Worm (Caenorhabditis elegans) whole organism, L2 larva: ENCODE results near the gene T22C8.3.

Source experiments
- C34F6.9 ChIP-seq: fragments of 150-350 bp; optimal IDR thresholded peaks from 2 replicates; lab custom pipeline; 2014; ENCODE audit warnings: missing biosample characterization, missing genetic modification characterization
- R02D3.7 ChIP-seq: fragments of 150-350 bp; optimal IDR thresholded peaks from 2 replicates; lab custom pipeline; 2014; ENCODE audit warnings: missing biosample characterization, missing genetic modification characterization
- alr-1 ChIP-seq: fragments of 150-350 bp; optimal IDR thresholded peaks from 2 replicates; lab custom pipeline; 2014; ENCODE audit warnings: missing biosample characterization, missing genetic modification characterization
- aly-2 ChIP-seq: fragments of 150-350 bp; optimal IDR thresholded peaks from 2 replicates; lab custom pipeline; 2014; ENCODE audit warnings: missing biosample characterization, missing genetic modification characterization
- ceh-16 ChIP-seq: fragments of 150-350 bp; optimal IDR thresholded peaks from 2 replicates; lab custom pipeline; 2014; ENCODE audit warnings: missing biosample characterization, missing genetic modification characterization
- ceh-82 ChIP-seq: fragments of 150-350 bp; optimal IDR thresholded peaks from 2 replicates; lab custom pipeline; 2014; ENCODE audit warnings: missing biosample characterization, missing genetic modification characterization
- crh-2 ChIP-seq: sonication (generic microtip); optimal IDR thresholded peaks from 2 replicates; lab custom pipeline; 2017; ENCODE audit warnings: missing biosample characterization, missing genetic modification characterization
- dmd-4 ChIP-seq: sonication (generic microtip); optimal IDR thresholded peaks from 2 replicates; lab custom pipeline; 2017; ENCODE audit warnings: missing biosample characterization, missing genetic modification characterization
- egl-27 ChIP-seq: sonication (generic microtip); optimal IDR thresholded peaks from 3 replicates; lab custom pipeline; 2017; ENCODE audit warnings: missing biosample characterization, missing genetic modification reagents, missing genetic modification characterization
- elt-1 ChIP-seq: fragments of 150-350 bp; optimal IDR thresholded peaks from 2 replicates; lab custom pipeline; 2014; ENCODE audit warnings: missing biosample characterization, missing genetic modification characterization
- elt-3 ChIP-seq: sonication (generic microtip); optimal IDR thresholded peaks from 2 replicates; lab custom pipeline; 2017; ENCODE audit warnings: missing biosample characterization, missing genetic modification characterization
- fos-1 ChIP-seq: fragments of 150-350 bp; optimal IDR thresholded peaks from 2 replicates; lab custom pipeline; 2014; ENCODE audit warnings: missing biosample characterization, missing genetic modification characterization
- gmeb-1 ChIP-seq: fragments of 150-350 bp; optimal IDR thresholded peaks from 2 replicates; lab custom pipeline; 2014; ENCODE audit warnings: missing biosample characterization, missing genetic modification characterization
- lin-13 ChIP-seq: fragments of 150-350 bp; optimal IDR thresholded peaks from 2 replicates; lab custom pipeline; 2014; ENCODE audit warnings: missing biosample characterization, missing genetic modification reagents, missing genetic modification characterization
- lin-39 ChIP-seq: fragments of 150-350 bp; optimal IDR thresholded peaks from 2 replicates; lab custom pipeline; 2014; ENCODE audit warnings: missing biosample characterization, missing genetic modification reagents, missing genetic modification characterization
- lsy-2 ChIP-seq, 2 experiments: fragments of 150-350 bp in 1 of 2; sonication (generic microtip) in 1 of 2; optimal IDR thresholded peaks; 2 replicates each; lab custom pipeline; 2014 to 2017; ENCODE audit warnings: missing biosample characterization in 2 of 2, missing genetic modification characterization in 2 of 2
- mab-5 ChIP-seq: fragments of 150-350 bp; optimal IDR thresholded peaks from 2 replicates; lab custom pipeline; 2014; ENCODE audit warnings: missing biosample characterization, missing genetic modification characterization
- mdl-1 ChIP-seq, 2 experiments: fragments of 150-350 bp in 1 of 2; sonication (generic microtip) in 1 of 2; optimal IDR thresholded peaks; 2 replicates each; lab custom pipeline; 2017; ENCODE audit warnings: missing biosample characterization in 2 of 2, missing genetic modification characterization in 2 of 2
- nhr-12 ChIP-seq: fragments of 150-350 bp; optimal IDR thresholded peaks from 2 replicates; lab custom pipeline; 2014; ENCODE audit warnings: missing biosample characterization, missing genetic modification characterization
- nhr-21 ChIP-seq: fragments of 150-350 bp; optimal IDR thresholded peaks from 2 replicates; lab custom pipeline; 2014; ENCODE audit warnings: missing biosample characterization, missing genetic modification characterization
- nhr-23 ChIP-seq: fragments of 150-350 bp; optimal IDR thresholded peaks from 2 replicates; lab custom pipeline; 2014; ENCODE audit warnings: missing biosample characterization, missing genetic modification reagents, missing genetic modification characterization
- nhr-25 ChIP-seq: fragments of 150-350 bp; sonication (generic microtip); optimal IDR thresholded peaks from 3 replicates; lab custom pipeline; 2014; ENCODE audit warnings: missing biosample characterization, missing genetic modification characterization
- nhr-6 ChIP-seq: fragments of 150-350 bp; optimal IDR thresholded peaks from 2 replicates; lab custom pipeline; 2014; ENCODE audit warnings: missing biosample characterization, missing genetic modification characterization
- peb-1 ChIP-seq: fragments of 150-350 bp; optimal IDR thresholded peaks from 2 replicates; lab custom pipeline; 2014; ENCODE audit warnings: missing biosample characterization, missing genetic modification characterization
- sem-4 ChIP-seq: fragments of 150-350 bp; optimal IDR thresholded peaks from 2 replicates; lab custom pipeline; 2014; ENCODE audit warnings: missing biosample characterization, missing genetic modification reagents, missing genetic modification characterization
- sma-3 ChIP-seq: sonication (generic microtip); optimal IDR thresholded peaks from 2 replicates; lab custom pipeline; 2016; ENCODE audit warnings: missing genetic modification reagents, missing genetic modification characterization, missing compliant biosample characterization
- sma-9 ChIP-seq, 2 experiments: fragments of 150-350 bp in 1 of 2; sonication (generic microtip) in 1 of 2; optimal IDR thresholded peaks; 2 replicates each; lab custom pipeline; 2014 to 2016; ENCODE audit warnings: missing genetic modification characterization in 2 of 2, mild to moderate bottlenecking in 1 of 2, missing biosample characterization in 1 of 2, missing compliant biosample characterization in 1 of 2, missing genetic modification reagents in 1 of 2, moderate library complexity in 1 of 2
- snpc-4 ChIP-seq: fragments of 150-350 bp; optimal IDR thresholded peaks from 2 replicates; lab custom pipeline; 2014; ENCODE audit warnings: missing biosample characterization, missing genetic modification characterization
- unc-55 ChIP-seq: fragments of 150-350 bp; sonication (generic microtip); optimal IDR thresholded peaks from 3 replicates; lab custom pipeline; 2014; ENCODE audit warnings: missing biosample characterization, missing genetic modification reagents, missing genetic modification characterization
- unc-62 ChIP-seq: fragments of 150-350 bp; optimal IDR thresholded peaks from 2 replicates; lab custom pipeline; 2014; ENCODE audit warnings: missing biosample characterization, missing genetic modification reagents, missing genetic modification characterization
- zag-1 ChIP-seq: fragments of 150-350 bp; optimal IDR thresholded peaks from 2 replicates; lab custom pipeline; 2014; ENCODE audit warnings: missing biosample characterization, missing genetic modification characterization
- ztf-1 ChIP-seq: fragments of 200-800 bp; sonication (Bioruptor generic); conservative IDR thresholded peaks from 2 replicates; pipeline ENCODE4 v1.3.6; 2022; ENCODE audit warnings: missing genetic modification characterization, missing compliant biosample characterization

Gene T22C8.3

DNA sequence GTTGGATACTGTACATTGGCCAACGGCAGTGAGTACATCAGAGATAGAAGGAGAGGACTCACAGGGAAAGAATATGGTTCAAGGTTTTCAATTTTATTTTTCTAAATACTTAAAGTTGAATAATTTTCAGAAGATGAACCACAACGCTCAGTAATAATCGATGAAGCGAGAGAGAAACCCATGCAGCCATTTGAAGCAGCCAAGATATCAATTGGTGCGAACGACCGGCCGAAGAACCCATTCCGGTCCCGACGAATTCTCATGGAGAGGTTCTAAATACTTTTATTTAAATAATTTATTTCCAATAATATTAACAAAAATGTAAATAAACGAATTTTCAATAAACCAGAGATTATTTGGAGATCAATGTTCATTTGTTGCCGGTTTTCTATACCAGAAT lies 21.6 kb downstream of the T22C8.3 start, which contains the start of gene pigg-1:
Gene pigg-1 (minus strand): TSS at position 101 of the 400 bp plus-strand sequence.
- TF ChIP-seq lin-39 (tag; lab: Kevin White, UChicago) = no peak
- TF ChIP-seq peb-1 (tag; lab: Kevin White, UChicago) = no peak
- no peak for TF ChIP-seq dmd-4 (tag; lab: Kevin White, UChicago)
- TF ChIP-seq ceh-16 = no peak
- no peak for TF ChIP-seq alr-1 (tag; lab: Kevin White, UChicago)
- TF ChIP-seq ztf-1 = no peak
- no peak for TF ChIP-seq elt-3 (tag; lab: Kevin White, UChicago)

- no peak for TF ChIP-seq alr-1 (tag; lab: Kevin White, UChicago)
- TF ChIP-seq lin-13 (GFP tag; lab: Kevin White, UChicago) = no peak
- no peak for TF ChIP-seq R02D3.7 (tag; lab: Kevin White, UChicago)
- no peak for TF ChIP-seq nhr-21 (tag; lab: Kevin White, UChicago)
- no peak for TF ChIP-seq nhr-25 (tag; lab: Kevin White, UChicago)
- TF ChIP-seq fos-1 (tag; lab: Kevin White, UChicago) = no peak
- no peak for TF ChIP-seq nhr-23 (tag; lab: Kevin White, UChicago)
- TF ChIP-seq snpc-4 = no peak
- TF ChIP-seq mdl-1 (tag; optimal IDR thresholded peaks at IDR 0.05; lab: Kevin White, UChicago) = no peak
- TF ChIP-seq elt-3 (tag; lab: Kevin White, UChicago) = no peak
- TF ChIP-seq sem-4 = no peak
- TF ChIP-seq aly-2 (tag; lab: Kevin White, UChicago) = no peak
- no peak for TF ChIP-seq mab-5
- TF ChIP-seq ceh-82 (tag; lab: Kevin White, UChicago) = no peak
- TF ChIP-seq C34F6.9 (tag; lab: Kevin White, UChicago) = no peak
- no peak for TF ChIP-seq sma-9 (GFP tag; optimal IDR thresholded peaks at IDR 0.05; lab: Kevin White, UChicago)
- no peak for TF ChIP-seq sma-9 (tag; optimal IDR thresholded peaks at IDR 0.05; lab: Kevin White, UChicago)
Observed at ce11 chrII:8599214-8599613, 22.6 kb downstream of the T22C8.3 start, which contains the start of gene F28C6.5. F28C6.5 (plus strand) TSS chrII:8599514.

DNA sequence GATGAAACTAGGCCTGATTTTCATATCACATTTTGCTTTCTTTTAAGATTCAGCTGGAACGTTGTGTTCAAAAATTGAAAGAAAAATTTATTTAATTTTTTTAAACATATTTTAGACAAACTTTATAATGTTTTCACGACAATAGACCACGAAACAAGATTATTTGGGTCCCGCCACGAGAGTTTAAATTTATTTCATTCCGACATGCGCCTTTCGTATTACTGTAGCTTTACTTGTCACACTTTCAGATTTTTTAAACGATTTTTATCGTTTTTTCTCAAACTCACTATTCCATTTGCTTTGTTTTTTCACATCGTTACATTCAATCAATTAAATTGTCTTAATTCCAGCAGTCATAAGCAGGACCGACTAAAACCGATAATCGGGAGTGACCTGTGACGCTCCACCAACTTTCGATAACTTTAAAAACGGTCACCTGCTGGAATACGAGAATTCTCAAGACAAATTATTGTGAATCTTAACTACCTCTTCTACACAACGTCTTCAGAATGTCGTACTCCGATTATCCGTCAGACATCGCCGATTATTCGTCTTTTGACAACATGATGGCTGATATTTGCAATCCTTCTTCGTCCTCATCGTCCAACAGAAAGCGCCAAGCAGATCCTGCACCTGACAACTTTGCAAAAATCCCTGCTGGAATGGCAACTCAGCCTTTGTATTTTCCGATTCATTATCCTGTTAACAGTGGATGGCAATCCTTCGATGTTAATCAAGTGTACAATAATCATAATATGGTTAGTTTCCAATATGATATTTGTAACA lies 27.8 kb downstream of the T22C8.3 start, which contains the start of gene aptf-3:
Gene aptf-3 (plus strand): TSS at position 351 of the 786 bp plus-strand sequence.
- TF ChIP-seq unc-55 (GFP tag; lab: Kevin White, UChicago) (no peak), sma-3 (no peak), unc-62 (GFP tag; lab: Kevin White, UChicago) (no peak), R02D3.7 (tag; lab: Kevin White, UChicago) (no peak), gmeb-1 (no peak), lin-39 (tag; lab: Kevin White, UChicago) (no peak), nhr-6 (no peak)

DNA sequence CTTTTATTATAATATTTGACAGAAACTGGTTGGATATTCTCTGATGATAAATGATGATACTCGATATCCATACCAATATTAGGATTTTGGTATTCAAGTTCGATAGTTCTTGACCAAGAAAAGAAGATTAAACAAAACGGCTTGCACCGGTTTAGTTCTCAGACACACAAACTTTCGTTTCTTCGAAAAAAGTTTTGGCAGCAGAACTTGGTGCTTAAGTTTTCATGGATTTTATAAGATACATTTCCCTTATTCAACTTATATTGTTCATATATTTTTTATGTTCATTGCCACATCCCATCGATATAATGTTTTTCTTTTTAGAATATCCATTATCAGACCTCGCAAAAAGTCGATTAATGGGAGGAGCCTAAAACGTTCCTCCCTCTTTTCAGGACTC lies 31.1 kb downstream of the T22C8.3 start, which contains the start of gene aptf-4:
Gene aptf-4 (plus strand): TSS at position 301 of the 400 bp plus-strand sequence.
- TF ChIP-seq egl-27 (tag; lab: Kevin White, UChicago) (no peak), unc-55 (GFP tag; lab: Kevin White, UChicago) (peak; percentile 26)

ce11 chrII:8589227-8589626 lies 32.6 kb downstream of the T22C8.3 start:
- TF ChIP-seq unc-55 (GFP tag; lab: Kevin White, UChicago) (peak; percentile 17), lsy-2 (tag; optimal IDR thresholded peaks at IDR 0.05; lab: Kevin White, UChicago) (peak in 1 of 2 experiments; percentile 39), zag-1 (peak; percentile 40), crh-2 (peak; percentile 35), sma-9 (GFP tag; optimal IDR thresholded peaks at IDR 0.05; lab: Kevin White, UChicago) (peak; percentile 38), sma-9 (tag; optimal IDR thresholded peaks at IDR 0.05; lab: Kevin White, UChicago) (no peak), gmeb-1 (no peak), elt-1 (tag; lab: Kevin White, UChicago) (no peak), nhr-12 (no peak), mab-5 (no peak), C34F6.9 (tag; lab: Kevin White, UChicago) (peak; percentile 49)
